Worm (Caenorhabditis elegans): ENCODE data around the gene dpy-28.
A peak's percentile ranks its signal among the peaks of the same experiment; 100 is the strongest.

Gene dpy-28

ce11 chrIII:10819257-10819656, 56.3 kb downstream of the dpy-28 start:
- TF ChIP-seq ces-1 (GFP tag; optimal IDR thresholded peaks at IDR 0.05), result peak; percentile 36
- TF ChIP-seq ham-2 (GFP tag; optimal IDR thresholded peaks at IDR 0.05), result no peak

ce11 chrIII:10819778-10820177, 56.8 kb downstream of the dpy-28 start:
- TF ChIP-seq unc-62 (GFP tag; optimal IDR thresholded peaks at IDR 0.05) (peak; percentile 40), cnd-1 (tag; optimal IDR thresholded peaks at IDR 0.05) (peak; percentile 59), snpc-4 (tag; optimal IDR thresholded peaks at IDR 0.05) (no peak), M03D4.4 (tag; optimal IDR thresholded peaks at IDR 0.05) (no peak)

- TF ChIP-seq zip-8 (tag; optimal IDR thresholded peaks at IDR 0.05), result no peak
- TF ChIP-seq lsy-2 (tag; optimal IDR thresholded peaks at IDR 0.05), result peak; percentile 8
- no peak for TF ChIP-seq ceh-83 (GFP tag; optimal IDR thresholded peaks at IDR 0.05)
These were observed 57.8 kb downstream of the dpy-28 start for ce11 chrIII:10820592-10821242.

ce11 chrIII:10822494-10823113, 59.7 kb downstream of the dpy-28 start:
- no peak for TF ChIP-seq ztf-11 (tag; optimal IDR thresholded peaks at IDR 0.05)
- TF ChIP-seq zip-8 (tag; optimal IDR thresholded peaks at IDR 0.05), result peak; percentile 22

ce11 chrIII:10824206-10824605, 61.3 kb downstream of the dpy-28 start:
- TF ChIP-seq unc-39 (tag; optimal IDR thresholded peaks at IDR 0.05) (no peak), sem-2 (GFP tag; optimal IDR thresholded peaks at IDR 0.05) (no peak), unc-120 (tag; optimal IDR thresholded peaks at IDR 0.05; ENCODE audit: poor library complexity, severe bottlenecking) (peak; percentile 12), lsy-2 (tag; optimal IDR thresholded peaks at IDR 0.05) (no peak), hlh-1 (tag; optimal IDR thresholded peaks at IDR 0.05) (peak; percentile 30), lin-13 (tag; optimal IDR thresholded peaks at IDR 0.05) (no peak), ceh-83 (GFP tag; optimal IDR thresholded peaks at IDR 0.05) (no peak), drap-1 (GFP tag; optimal IDR thresholded peaks at IDR 0.05) (no peak)

- TF ChIP-seq snpc-4 (tag; optimal IDR thresholded peaks at IDR 0.05), result no peak
- TF ChIP-seq blmp-1 (tag; optimal IDR thresholded peaks at IDR 0.05), result no peak
- no peak for TF ChIP-seq elt-3 (tag; optimal IDR thresholded peaks at IDR 0.05)
- TF ChIP-seq ham-2 (GFP tag; optimal IDR thresholded peaks at IDR 0.05), result no peak
- TF ChIP-seq flh-1 (GFP tag; optimal IDR thresholded peaks at IDR 0.05), result no peak
- TF ChIP-seq mab-5 (tag; optimal IDR thresholded peaks at IDR 0.05), result no peak
- no peak for TF ChIP-seq lsy-2 (tag; optimal IDR thresholded peaks at IDR 0.05)
- TF ChIP-seq M03D4.4 (tag; optimal IDR thresholded peaks at IDR 0.05), result no peak
- TF ChIP-seq nhr-2 (tag; optimal IDR thresholded peaks at IDR 0.05), result no peak
- no peak for TF ChIP-seq lin-32 (GFP tag; optimal IDR thresholded peaks at IDR 0.05)
- no peak for TF ChIP-seq ceh-43 (GFP tag; optimal IDR thresholded peaks at IDR 0.05)
- no peak for TF ChIP-seq drap-1 (GFP tag; optimal IDR thresholded peaks at IDR 0.05)
- TF ChIP-seq sem-2 (GFP tag; optimal IDR thresholded peaks at IDR 0.05), result no peak
- TF ChIP-seq ceh-39 (tag; optimal IDR thresholded peaks at IDR 0.05), result no peak
These were observed 62.2 kb downstream of the dpy-28 start for ce11 chrIII:10825088-10825487.

All from whole organism, mixed stage, embryonic.